Fruit fly (Drosophila melanogaster) whole organism, wandering third instar larva: Measurements from ENCODE around the gene CG7766.
"Not testable (repeated sequence)": the region's sequence is repeated elsewhere in the genome, so short reads cannot be mapped to it uniquely, and the experiment has no call there.

Source experiments
- Jra ChIP-seq: sonication (Bioruptor generic); optimal IDR thresholded peaks from 2 replicates; lab custom pipeline; 2016; ENCODE audit warnings: missing biosample characterization, missing genetic modification characterization
- OdsH ChIP-seq: fragments of 200-800 bp; sonication (Bioruptor generic); optimal IDR thresholded peaks from 2 replicates; lab custom pipeline; 2016; ENCODE audit warnings: missing biosample characterization, mild to moderate bottlenecking, missing genetic modification characterization
- Sp1 ChIP-seq: fragments of 200-800 bp; sonication (Bioruptor generic); optimal IDR thresholded peaks from 3 replicates; lab custom pipeline; 2019; ENCODE audit warnings: missing biosample characterization, mild to moderate bottlenecking, missing genetic modification characterization, moderate library complexity
- lola ChIP-seq: fragments of >200 bp; optimal IDR thresholded peaks from 2 replicates; lab custom pipeline; 2017; ENCODE audit warnings: missing biosample characterization, missing genetic modification characterization

DNA sequence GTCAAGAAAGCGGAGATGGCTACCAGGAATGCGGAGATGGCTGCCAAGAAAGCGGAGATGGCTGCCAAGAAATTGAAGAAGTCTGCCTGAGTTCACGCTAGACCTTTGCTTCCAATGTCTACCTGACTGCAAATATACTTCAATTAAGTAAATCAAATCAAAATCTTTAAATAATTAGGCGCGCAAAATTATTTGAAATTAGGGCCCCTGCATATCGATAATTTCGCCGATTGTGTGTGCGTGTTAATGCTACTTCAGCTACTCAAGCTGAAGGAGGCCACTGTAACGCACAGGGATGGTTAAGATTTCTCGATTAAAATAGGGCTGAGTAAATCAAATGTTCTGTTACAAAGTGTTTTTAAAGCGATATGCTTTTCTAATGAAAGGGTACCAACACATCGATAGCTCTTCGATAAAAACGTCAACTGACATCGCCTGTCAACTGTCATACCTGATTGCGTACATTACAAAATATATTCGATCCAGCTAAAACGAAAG lies 15.6 kb downstream of the CG7766 start, which contains the start of gene CG6999:
- not testable (repeated sequence) for TF ChIP-seq lola (GFP tag; lab: Kevin White, UChicago); Jra (GFP tag; lab: Kevin White, UChicago); OdsH; Sp1
